Fruit fly (Drosophila melanogaster): ENCODE data around the gene MKP-4.

Gene MKP-4

DNA sequence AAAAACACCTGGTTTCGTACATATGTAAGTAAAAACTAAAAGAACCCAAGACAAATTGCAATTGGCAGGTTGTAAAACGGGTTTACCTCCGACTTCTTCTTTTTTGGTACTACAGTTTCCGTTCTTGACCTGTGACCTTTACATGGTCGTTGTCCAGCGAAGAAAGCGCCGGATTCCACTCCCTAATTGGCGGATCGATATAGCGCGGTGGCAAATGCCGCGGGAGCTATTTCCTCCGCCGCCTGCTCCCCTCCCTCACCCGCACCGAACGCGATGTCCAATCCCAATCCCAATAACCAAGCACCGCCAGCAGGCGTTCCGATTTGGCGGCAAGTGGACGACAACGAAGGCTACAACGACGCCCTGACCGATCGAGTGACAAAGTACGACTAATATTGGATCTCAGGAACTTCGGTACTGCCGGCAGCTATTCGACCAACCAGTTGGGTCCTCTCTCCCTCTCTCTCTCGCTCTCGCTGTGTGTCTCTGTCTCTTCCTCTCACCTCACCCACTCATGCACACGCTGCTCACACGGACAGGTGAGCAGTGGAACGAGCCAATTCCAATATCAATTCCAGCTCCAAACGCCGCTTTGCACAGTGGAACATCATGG, 39.8 kb downstream of the MKP-4 start:
- TF ChIP-seq Vsx2 (GFP tag; optimal IDR thresholded peaks at IDR 0.05; ENCODE audit: partially characterized antibody) (peak; percentile 85), Abd-B (GFP tag; optimal IDR thresholded peaks at IDR 0.05) (no peak), dl (GFP tag; optimal IDR thresholded peaks at IDR 0.05; ENCODE audit: insufficient read depth in 1 of 2, partially characterized antibody in 2 of 2) (peak in 1 of 2 experiments; percentile 74), Hr83 (GFP tag; optimal IDR thresholded peaks at IDR 0.05; ENCODE audit: poor library complexity, severe bottlenecking) (peak; percentile 53), CG9705 (GFP tag; optimal IDR thresholded peaks at IDR 0.05) (no peak), Dif (GFP tag; optimal IDR thresholded peaks at IDR 0.05; ENCODE audit: partially characterized antibody) (peak; percentile 90)

DNA sequence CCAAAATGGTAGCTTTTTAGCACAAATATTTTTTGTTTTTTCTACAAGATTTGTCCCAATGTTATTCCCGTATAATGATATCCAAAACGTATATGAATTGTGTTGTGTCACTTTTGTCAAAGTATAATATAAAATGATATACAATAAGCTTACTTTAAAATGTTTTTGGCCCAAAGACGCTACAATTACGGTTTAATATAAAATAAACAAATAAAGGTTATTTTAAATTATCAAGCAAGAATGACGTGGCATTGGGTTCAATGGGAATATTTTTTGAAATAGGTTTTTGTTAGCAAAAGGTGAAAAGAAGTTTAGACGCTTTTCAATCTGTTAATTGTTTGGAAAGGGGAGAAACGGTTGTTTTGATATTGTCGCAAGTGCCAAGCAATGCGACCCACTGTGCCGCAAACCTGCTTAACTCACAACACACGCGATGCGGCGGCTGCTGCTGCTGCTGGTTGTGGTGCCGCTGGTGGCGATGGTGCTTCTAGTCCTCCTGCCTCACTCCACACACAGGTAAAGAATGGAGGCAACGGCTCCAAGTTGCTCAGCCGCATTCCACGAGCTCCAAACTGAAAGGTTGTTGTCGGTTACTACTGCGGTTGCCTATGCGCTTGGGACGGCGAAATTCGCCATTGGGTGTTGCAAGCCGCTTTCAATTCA, 40.4 kb downstream of the MKP-4 start:
- TF ChIP-seq Hr78 (GFP tag; optimal IDR thresholded peaks at IDR 0.05) (no peak), ey (GFP tag; optimal IDR thresholded peaks at IDR 0.05) (peak; percentile 39), N (GFP tag; optimal IDR thresholded peaks at IDR 0.05) (no peak), usp (GFP tag; optimal IDR thresholded peaks at IDR 0.05) (no peak), lola (GFP tag; optimal IDR thresholded peaks at IDR 0.05) (no peak), Myc (optimal IDR thresholded peaks at IDR 0.05) (no peak), Dfd (GFP tag; optimal IDR thresholded peaks at IDR 0.05) (no peak), psq (GFP tag; optimal IDR thresholded peaks at IDR 0.05) (peak; percentile 37), dsf (GFP tag; optimal IDR thresholded peaks at IDR 0.05; ENCODE audit: borderline replicate concordance) (no peak), Sp1 (GFP tag; optimal IDR thresholded peaks at IDR 0.05) (peak; percentile 68), brk (GFP tag; optimal IDR thresholded peaks at IDR 0.05) (no peak), tai (GFP tag; optimal IDR thresholded peaks at IDR 0.05) (no peak), GATAd (GFP tag; optimal IDR thresholded peaks at IDR 0.05) (no peak), Vsx2 (GFP tag; optimal IDR thresholded peaks at IDR 0.05; ENCODE audit: partially characterized antibody) (no peak), Hnf4 (GFP tag; optimal IDR thresholded peaks at IDR 0.05) (no peak), woc (GFP tag; optimal IDR thresholded peaks at IDR 0.05) (peak; percentile 79), h (GFP tag; optimal IDR thresholded peaks at IDR 0.05) (peak; percentile 6), OdsH (GFP tag; optimal IDR thresholded peaks at IDR 0.05) (peak; percentile 16), Rel (GFP tag; optimal IDR thresholded peaks at IDR 0.05) (no peak), Rel (tag; optimal IDR thresholded peaks at IDR 0.05) (no peak), HLH106 (tag; optimal IDR thresholded peaks at IDR 0.05) (peak; percentile 64), sage (GFP tag; optimal IDR thresholded peaks at IDR 0.05) (no peak), pan (optimal IDR thresholded peaks at IDR 0.05) (no peak), Hr83 (GFP tag; optimal IDR thresholded peaks at IDR 0.05; ENCODE audit: poor library complexity, severe bottlenecking) (peak; percentile 3), fru (GFP tag; optimal IDR thresholded peaks at IDR 0.05) (peak; percentile 37), Abd-B (GFP tag; optimal IDR thresholded peaks at IDR 0.05) (no peak), sv (GFP tag; optimal IDR thresholded peaks at IDR 0.05) (no peak), CrebA (GFP tag; optimal IDR thresholded peaks at IDR 0.05; ENCODE audit: borderline replicate concordance) (no peak), CG9705 (GFP tag; optimal IDR thresholded peaks at IDR 0.05) (peak; percentile 5), foxo (GFP tag; optimal IDR thresholded peaks at IDR 0.05) (peak in 1 of 2 experiments; percentile 45), dl (GFP tag; optimal IDR thresholded peaks at IDR 0.05; ENCODE audit: insufficient read depth in 1 of 2, partially characterized antibody in 2 of 2) (peak in 1 of 2 experiments; percentile 33), CG32264 (GFP tag; optimal IDR thresholded peaks at IDR 0.05) (no peak), rgr (GFP tag; optimal IDR thresholded peaks at IDR 0.05) (peak; percentile 14), Dif (GFP tag; optimal IDR thresholded peaks at IDR 0.05; ENCODE audit: partially characterized antibody) (no peak), br (GFP tag; optimal IDR thresholded peaks at IDR 0.05) (peak; percentile 34), Mio (GFP tag; optimal IDR thresholded peaks at IDR 0.05) (no peak), dmrt93B (GFP tag; optimal IDR thresholded peaks at IDR 0.05) (no peak), jim (GFP tag; optimal IDR thresholded peaks at IDR 0.05) (no peak), Jra (GFP tag; optimal IDR thresholded peaks at IDR 0.05) (no peak)

Measured in whole organism, wandering third instar larva.